Fruit fly (Drosophila melanogaster) Kc167 (cell line): ENCODE data around the gene wam.

Source experiments
- Myc ChIP-seq: fragments of >200 bp; optimal IDR thresholded peaks from 2 replicates; lab custom pipeline; 2017; ENCODE audit warnings: missing external identifiers
- Sin3A ChIP-seq: fragments of >200 bp; optimal IDR thresholded peaks from 2 replicates; lab custom pipeline; 2018; ENCODE audit warnings: missing external identifiers
- h ChIP-seq: fragments of >200 bp; optimal IDR thresholded peaks from 3 replicates; lab custom pipeline; 2018; ENCODE audit warnings: missing external identifiers
- insv ChIP-seq: fragments of >200 bp; optimal IDR thresholded peaks from 3 replicates; lab custom pipeline; 2018; ENCODE audit warnings: missing external identifiers
- psq ChIP-seq: fragments of >200 bp; optimal IDR thresholded peaks from 2 replicates; lab custom pipeline; 2017; ENCODE audit warnings: missing external identifiers
- ttk ChIP-seq: sonication (Bioruptor generic); optimal IDR thresholded peaks from 2 replicates; lab custom pipeline; 2017; ENCODE audit warnings: missing external identifiers

wam gene

dm6 chr3R:23279834-23280233 is 8.0 kb downstream of the wam start:
- TF ChIP-seq Myc (lab: Kevin White, UChicago), result no peak
- TF ChIP-seq Sin3A (lab: Kevin White, UChicago), result no peak

DNA sequence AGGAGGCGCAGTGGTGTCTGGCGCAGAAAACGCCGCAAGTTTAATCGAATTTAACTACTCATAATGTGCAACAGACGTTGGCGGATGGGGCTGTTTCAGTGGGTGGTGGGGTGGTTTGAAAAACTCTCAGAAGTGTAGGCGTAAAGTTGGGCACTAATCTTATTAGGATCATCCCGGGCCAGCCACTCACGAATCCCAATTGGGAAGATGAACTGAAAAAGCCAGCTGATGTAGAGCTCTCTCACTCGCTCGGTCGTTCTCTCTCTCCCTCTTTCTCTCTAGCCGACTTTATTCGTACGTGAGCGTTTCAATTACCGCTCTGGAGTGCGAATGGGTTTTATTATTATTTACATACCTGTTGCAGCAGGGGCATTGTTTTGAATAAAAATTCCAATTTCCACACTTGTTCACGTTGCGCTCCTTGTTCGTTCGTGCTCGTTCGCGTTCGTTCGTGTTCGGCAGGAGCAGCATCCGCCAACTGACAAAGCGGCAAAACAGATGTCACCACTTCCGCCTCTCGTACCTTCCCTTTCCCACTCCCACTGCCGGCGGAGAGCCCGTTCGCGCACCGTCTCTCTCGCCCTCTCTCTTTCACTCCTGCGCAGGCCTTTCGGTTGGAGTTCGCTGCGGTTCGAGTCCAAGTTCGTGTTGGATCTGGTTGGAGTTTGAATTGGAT is 9.0 kb downstream of the wam start:
- TF ChIP-seq insv (lab: Kevin White, UChicago) (no peak), psq (lab: Kevin White, UChicago) (no peak), h (no peak), Sin3A (lab: Kevin White, UChicago) (no peak)

DNA sequence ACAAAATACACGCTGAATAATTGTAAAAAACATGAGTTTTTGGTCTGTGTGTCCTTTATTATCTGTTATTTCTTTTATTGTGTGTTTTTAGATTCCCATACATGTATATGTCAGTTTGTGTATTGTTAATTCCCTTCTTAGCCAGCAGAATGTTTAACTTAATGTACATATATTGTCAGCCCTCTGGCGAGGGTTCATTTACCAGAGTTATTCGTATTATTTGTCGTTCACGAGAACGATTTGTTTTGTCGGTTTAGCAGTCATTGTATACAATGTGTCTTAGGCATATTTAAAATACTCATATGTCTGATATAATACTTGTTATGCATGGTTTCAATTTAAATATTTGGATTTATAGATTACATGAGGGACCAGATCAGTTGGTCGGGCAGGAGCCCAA is 27.3 kb downstream of the wam start:
- TF ChIP-seq insv (lab: Kevin White, UChicago) (no peak), ttk (lab: Kevin White, UChicago) (no peak), h (no peak), Myc (lab: Kevin White, UChicago) (no peak), Sin3A (lab: Kevin White, UChicago) (no peak), psq (lab: Kevin White, UChicago) (no peak)

DNA sequence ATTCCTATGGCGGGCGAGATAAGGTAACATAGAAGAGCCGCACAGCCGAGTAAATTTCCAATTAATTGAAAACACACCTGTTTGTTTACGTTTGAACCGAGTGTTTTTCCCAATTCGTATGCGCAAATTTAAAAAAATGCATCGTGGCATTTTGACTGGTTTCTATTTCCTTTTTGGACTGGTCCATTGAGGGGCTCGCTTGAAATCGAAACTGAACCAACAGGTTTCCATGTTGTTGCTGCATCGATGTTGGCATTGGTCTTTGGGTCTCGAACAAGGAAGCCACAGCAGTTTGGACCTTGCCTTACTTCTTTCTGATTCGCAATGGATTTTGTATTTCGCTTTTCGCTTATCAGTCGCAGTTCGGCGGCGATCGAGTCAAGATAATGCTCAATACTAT is 29.3 kb downstream of the wam start:
- TF ChIP-seq insv (lab: Kevin White, UChicago) (no peak), Myc (lab: Kevin White, UChicago) (no peak), h (no peak), psq (lab: Kevin White, UChicago) (no peak), ttk (lab: Kevin White, UChicago) (no peak), Sin3A (lab: Kevin White, UChicago) (no peak)

- TF ChIP-seq h (no peak), psq (lab: Kevin White, UChicago) (no peak), Myc (lab: Kevin White, UChicago) (no peak), insv (lab: Kevin White, UChicago) (no peak), ttk (lab: Kevin White, UChicago) (no peak)
Measured at dm6 chr3R:23257986-23258427, 29.8 kb downstream of the wam start, which contains the start of the genes wda and Pex11c. wda (minus strand) TSS chr3R:23258087. Pex11c (plus strand) TSS chr3R:23258365.

DNA sequence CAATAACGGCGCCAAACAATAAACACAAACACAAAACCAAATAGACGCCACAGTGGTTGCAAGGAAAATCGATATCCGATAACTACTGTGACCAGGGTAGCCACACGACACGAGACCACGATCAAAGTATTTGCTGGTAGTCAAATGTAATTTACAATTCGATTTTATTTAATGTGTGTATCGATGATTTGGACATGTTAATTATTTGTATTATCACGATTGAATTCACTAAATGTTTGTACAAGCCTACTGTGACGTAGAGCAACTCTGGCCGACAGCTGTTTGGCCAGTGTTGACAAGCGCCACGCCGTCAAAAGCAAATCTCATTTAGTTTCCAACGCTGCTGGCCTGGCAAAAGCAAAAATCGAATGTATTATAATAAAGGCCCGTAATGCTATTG is 36.6 kb downstream of the wam start, which contains the start of the genes Rad60 and EloA:
Rad60 (minus strand) TSS at position 222 of the 400 bp plus-strand sequence.
EloA (plus strand) TSS at position 308 of the 400 bp plus-strand sequence.
- no peak for TF ChIP-seq ttk (lab: Kevin White, UChicago)
- no peak for TF ChIP-seq Myc (lab: Kevin White, UChicago)
- TF ChIP-seq h, result no peak
- TF ChIP-seq psq (lab: Kevin White, UChicago), result no peak
- TF ChIP-seq insv (lab: Kevin White, UChicago), result no peak
- no peak for TF ChIP-seq Sin3A (lab: Kevin White, UChicago)

dm6 chr3R:23248853-23249573 is 38.8 kb downstream of the wam start, which contains the start of gene CG4467:
CG4467 (minus strand) TSS chr3R:23248903.
- TF ChIP-seq psq (lab: Kevin White, UChicago) (no peak), Myc (lab: Kevin White, UChicago) (no peak), h (no peak), ttk (lab: Kevin White, UChicago) (no peak), Sin3A (lab: Kevin White, UChicago) (no peak), insv (lab: Kevin White, UChicago) (no peak)

dm6 chr3R:23239934-23240632 is 47.8 kb downstream of the wam start:
- TF ChIP-seq Sin3A (lab: Kevin White, UChicago) (no peak), psq (lab: Kevin White, UChicago) (no peak), h (no peak), Myc (lab: Kevin White, UChicago) (no peak), ttk (lab: Kevin White, UChicago) (no peak), insv (lab: Kevin White, UChicago) (no peak)

dm6 chr3R:23239051-23239450 is 48.8 kb downstream of the wam start:
- TF ChIP-seq psq (lab: Kevin White, UChicago), result no peak
- TF ChIP-seq Sin3A (lab: Kevin White, UChicago), result no peak
- TF ChIP-seq h, result no peak
- no peak for TF ChIP-seq ttk (lab: Kevin White, UChicago)
- TF ChIP-seq Myc (lab: Kevin White, UChicago), result no peak
